Worm (Caenorhabditis elegans) whole organism, L4 larva: ENCODE data around the gene C38D9.2.

Experiments
- aly-2 ChIP-seq: sonication (generic microtip); optimal IDR thresholded peaks from 2 replicates; lab custom pipeline; 2018; ENCODE audit warnings: missing biosample characterization, missing genetic modification characterization
- ama-1 ChIP-seq: fragments of 150-350 bp; optimal IDR thresholded peaks from 2 replicates; lab custom pipeline; 2014; ENCODE audit warnings: inconsistent platforms, mixed read lengths
- unc-62 ChIP-seq, 3 experiments: fragments of 150-350 bp in 1 of 3; sonication (generic microtip); optimal IDR thresholded peaks in 2 of 3; peaks in 1 of 3; 1 replicate in 1 of 3; 2 replicates in 2 of 3; lab custom pipeline; 2014 to 2017; ENCODE audit warnings: missing biosample characterization in 3 of 3, missing genetic modification characterization in 3 of 3, missing genetic modification reagents in 3 of 3, missing genotype in 1 of 3

DNA sequence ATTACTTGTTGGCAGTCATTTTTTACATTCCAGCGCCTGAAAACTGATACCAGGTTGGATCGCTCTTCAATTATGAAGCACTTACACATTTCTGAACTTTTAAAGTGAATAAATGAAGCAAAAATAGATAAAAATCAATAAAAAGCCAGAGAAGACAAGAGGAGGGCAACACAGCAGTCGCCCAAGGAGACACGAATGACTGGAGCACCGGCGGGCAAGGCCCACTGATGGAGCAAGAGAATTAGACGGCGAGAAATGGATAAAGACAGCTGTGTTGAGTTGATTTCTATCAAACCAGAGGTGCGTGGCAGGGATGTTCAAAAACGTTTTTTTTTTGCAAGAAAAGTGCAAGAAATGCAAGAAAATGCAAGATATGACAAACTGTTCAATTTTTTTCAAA is 27.7 kb upstream of the C38D9.2 start:
- TF ChIP-seq unc-62 (GFP tag; optimal IDR thresholded peaks at IDR 0.05 in 1 of 2; lab: Kevin White, UChicago): no peak
- no peak for TF ChIP-seq unc-62 (tag; optimal IDR thresholded peaks at IDR 0.05; lab: Kevin White, UChicago)
- no peak for TF ChIP-seq aly-2 (tag; lab: Kevin White, UChicago)
- TF ChIP-seq ama-1 (lab: Kevin White, UChicago): no peak
